Worm (Caenorhabditis elegans): Measurements from ENCODE around the gene str-144.

str-144 gene

ce11 chrV:8043664-8044063, 28.3 kb downstream of the str-144 start:
- TF ChIP-seq dve-1 (tag; optimal IDR thresholded peaks at IDR 0.05), result no peak
- no peak for TF ChIP-seq C38D4.7 (GFP tag; optimal IDR thresholded peaks at IDR 0.05)
- TF ChIP-seq unc-3 (GFP tag; conservative IDR thresholded peaks at IDR 0.05), result no peak
- no peak for TF ChIP-seq unc-3 (tag; optimal IDR thresholded peaks at IDR 0.05)
- TF ChIP-seq sox-4 (tag; optimal IDR thresholded peaks at IDR 0.05), result no peak
- no peak for TF ChIP-seq C08G9.2 (tag; optimal IDR thresholded peaks at IDR 0.05)
- TF ChIP-seq nhr-11 (tag; optimal IDR thresholded peaks at IDR 0.05), result no peak
- no peak for TF ChIP-seq ceh-48 (tag; optimal IDR thresholded peaks at IDR 0.05)
- TF ChIP-seq npax-4 (tag; optimal IDR thresholded peaks at IDR 0.05), result no peak
- no peak for TF ChIP-seq T23F11.4 (GFP tag; optimal IDR thresholded peaks at IDR 0.05)
- TF ChIP-seq ceh-6 (GFP tag; optimal IDR thresholded peaks at IDR 0.05), result no peak
- no peak for TF ChIP-seq Y22D7AL.16 (tag; optimal IDR thresholded peaks at IDR 0.05)
- no peak for TF ChIP-seq unc-86 (tag; optimal IDR thresholded peaks at IDR 0.05)

- TF ChIP-seq F13H6.1 (tag; optimal IDR thresholded peaks at IDR 0.05) (no peak), fkh-6 (tag; optimal IDR thresholded peaks at IDR 0.05) (no peak), dmd-4 (tag; optimal IDR thresholded peaks at IDR 0.05; ENCODE audit: borderline replicate concordance) (no peak), ceh-6 (GFP tag; optimal IDR thresholded peaks at IDR 0.05) (no peak), pax-1 (tag; optimal IDR thresholded peaks at IDR 0.05) (no peak), mec-3 (tag; optimal IDR thresholded peaks at IDR 0.05; ENCODE audit: borderline replicate concordance) (no peak), che-1 (tag; optimal IDR thresholded peaks at IDR 0.05) (no peak), ztf-16 (tag; optimal IDR thresholded peaks at IDR 0.05) (no peak), ceh-34 (tag; optimal IDR thresholded peaks at IDR 0.05) (no peak), pqm-1 (tag; optimal IDR thresholded peaks at IDR 0.05) (no peak), tbx-2 (tag; optimal IDR thresholded peaks at IDR 0.05) (no peak), ceh-2 (tag; optimal IDR thresholded peaks at IDR 0.05) (no peak), unc-42 (tag; optimal IDR thresholded peaks at IDR 0.05) (no peak), rnt-1 (tag; optimal IDR thresholded peaks at IDR 0.05) (no peak), tbx-7 (tag; optimal IDR thresholded peaks at IDR 0.05) (no peak), fax-1 (tag; optimal IDR thresholded peaks at IDR 0.05) (no peak), zip-5 (tag; optimal IDR thresholded peaks at IDR 0.05) (no peak), sox-4 (tag; optimal IDR thresholded peaks at IDR 0.05) (no peak)
These were observed 30.5 kb downstream of the str-144 start for ce11 chrV:8041336-8041868.

DNA sequence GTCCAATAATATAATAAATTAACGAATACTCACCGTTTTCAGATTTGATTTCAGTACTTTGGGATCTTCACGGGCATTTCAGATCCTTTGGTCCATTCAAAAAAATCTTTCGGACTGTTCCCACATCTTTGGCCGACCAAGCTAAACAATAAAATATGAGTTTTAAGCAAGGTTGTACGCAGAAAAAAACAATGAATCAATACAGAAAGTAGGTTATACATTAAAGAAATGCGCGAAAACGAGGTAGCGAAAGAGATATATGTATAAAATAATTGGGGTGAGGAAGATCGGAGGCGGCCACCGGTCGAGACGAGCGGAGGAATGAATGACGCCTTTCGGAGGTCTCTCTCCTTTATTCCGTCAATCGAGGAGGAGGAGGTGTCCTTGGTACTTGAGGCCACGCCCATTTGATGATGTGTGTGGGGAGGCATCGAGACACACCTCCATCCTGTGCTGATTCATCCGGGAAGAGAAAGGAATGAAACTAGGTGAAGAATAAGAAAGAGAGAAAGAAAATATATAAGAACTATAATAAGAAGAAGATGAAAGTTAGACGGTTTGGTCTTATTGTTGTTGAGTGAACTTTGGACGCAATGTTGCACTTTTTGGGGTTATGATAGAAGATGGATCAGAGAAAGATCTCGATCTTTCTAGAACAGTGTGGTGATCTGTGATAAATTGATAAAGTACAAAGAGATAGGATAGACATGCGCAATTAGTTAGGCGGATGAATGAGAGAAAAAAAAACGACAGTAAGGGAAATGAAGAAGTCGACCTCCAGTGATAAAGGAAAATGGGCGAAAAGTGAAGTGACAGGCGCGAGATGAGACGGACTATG, 31.5 kb downstream of the str-144 start:
- TF ChIP-seq ceh-31 (tag; optimal IDR thresholded peaks at IDR 0.05) (peak; percentile 29), tbx-2 (tag; optimal IDR thresholded peaks at IDR 0.05) (peak; percentile 10), ama-1 (optimal IDR thresholded peaks at IDR 0.05) (peak; percentile 85), C38D4.7 (GFP tag; optimal IDR thresholded peaks at IDR 0.05) (no peak), npax-4 (tag; optimal IDR thresholded peaks at IDR 0.05) (no peak)

- TF ChIP-seq ceh-30 (tag; optimal IDR thresholded peaks at IDR 0.05), result no peak
- TF ChIP-seq tbx-2 (tag; optimal IDR thresholded peaks at IDR 0.05), result no peak
- no peak for TF ChIP-seq hlh-30 (tag; optimal IDR thresholded peaks at IDR 0.05; ENCODE audit: insufficient read depth)
- no peak for TF ChIP-seq hlh-15 (tag; optimal IDR thresholded peaks at IDR 0.05)
- no peak for TF ChIP-seq pha-4 (tag; optimal IDR thresholded peaks at IDR 0.05)
- no peak for TF ChIP-seq ceh-31 (tag; optimal IDR thresholded peaks at IDR 0.05)
- TF ChIP-seq elt-4 (tag; optimal IDR thresholded peaks at IDR 0.05), result no peak
- TF ChIP-seq sdc-2 (tag; optimal IDR thresholded peaks at IDR 0.05), result no peak
- TF ChIP-seq K09A11.1 (tag; optimal IDR thresholded peaks at IDR 0.05; ENCODE audit: insufficient read depth), result no peak
- no peak for TF ChIP-seq nfya-1 (tag; optimal IDR thresholded peaks at IDR 0.05)
- TF ChIP-seq hlh-13 (GFP tag; optimal IDR thresholded peaks at IDR 0.05), result no peak
- TF ChIP-seq odd-2 (tag; optimal IDR thresholded peaks at IDR 0.05), result no peak
- no peak for TF ChIP-seq tbx-7 (tag; optimal IDR thresholded peaks at IDR 0.05)
- TF ChIP-seq ceh-24 (tag; optimal IDR thresholded peaks at IDR 0.05), result no peak
- no peak for TF ChIP-seq ceh-48 (tag; optimal IDR thresholded peaks at IDR 0.05)
- TF ChIP-seq sox-2 (GFP tag; IDR thresholded peaks at IDR 0.05), result no peak
- TF ChIP-seq pat-9 (tag; optimal IDR thresholded peaks at IDR 0.05), result no peak
These were observed 32.3 kb downstream of the str-144 start for ce11 chrV:8039606-8040005.

All from whole organism, late embryonic.